Fruit fly (Drosophila melanogaster) whole organism, embryonic: Measurements from ENCODE around the gene Gorab.

Experiments used
- Abd-B ChIP-seq: fragments of 200-800 bp; sonication (Bioruptor generic); optimal IDR thresholded peaks from 2 replicates; lab custom pipeline; 2018; ENCODE audit warnings: missing biosample characterization, mild to moderate bottlenecking, missing genetic modification characterization, moderate library complexity
- Atf-2 ChIP-seq: fragments of 200-800 bp; sonication (Bioruptor generic); optimal IDR thresholded peaks from 2 replicates; lab custom pipeline; 2016; ENCODE audit warnings: missing biosample characterization, missing genetic modification characterization
- Awh ChIP-seq: fragments of 200-800 bp; sonication (Bioruptor generic); IDR thresholded peaks from 2 replicates; pipeline ENCODE4, ENCODE4 v1.3.6; 2022; ENCODE audit warnings: missing biosample characterization, missing genetic modification characterization
- CG13123 ChIP-seq: fragments of 200-800 bp; sonication (Bioruptor generic); optimal IDR thresholded peaks from 2 replicates; lab custom pipeline; 2016; ENCODE audit warnings: missing biosample characterization, missing genetic modification characterization
- CG13624 ChIP-seq: fragments of 200-800 bp; sonication (Bioruptor generic); optimal IDR thresholded peaks from 2 replicates; lab custom pipeline; 2016; ENCODE audit warnings: missing biosample characterization, missing genetic modification characterization
- CG14965 ChIP-seq: fragments of 200-800 bp; sonication (Bioruptor generic); optimal IDR thresholded peaks from 2 replicates; lab custom pipeline; 2016; ENCODE audit warnings: missing biosample characterization, missing genetic modification characterization, borderline replicate concordance
- CG15073 ChIP-seq: fragments of 200-800 bp; sonication (Bioruptor generic); optimal IDR thresholded peaks from 2 replicates; lab custom pipeline; 2016; ENCODE audit warnings: missing biosample characterization, missing genetic modification characterization
- CG2889 ChIP-seq: fragments of 200-800 bp; sonication (Bioruptor generic); IDR thresholded peaks from 3 replicates; pipeline ENCODE4 v1.3.6; 2022; ENCODE audit warnings: missing biosample characterization, missing genetic modification characterization
- CG32532 ChIP-seq: fragments of 200-800 bp; sonication (Bioruptor generic); IDR thresholded peaks from 2 replicates; pipeline ENCODE4 v1.3.6; 2022; ENCODE audit warnings: missing biosample characterization, missing genetic modification characterization
- CG43689 ChIP-seq: fragments of 200-800 bp; sonication (Bioruptor generic); IDR thresholded peaks from 2 replicates; pipeline ENCODE4 v1.3.6; 2022; ENCODE audit warnings: missing biosample characterization, missing genetic modification characterization
- CG6654 ChIP-seq: fragments of 200-800 bp; sonication (Bioruptor generic); optimal IDR thresholded peaks from 2 replicates; lab custom pipeline; 2017; ENCODE audit warnings: missing biosample characterization, mild to moderate bottlenecking, missing genetic modification characterization
- CG6854 ChIP-seq: fragments of 200-800 bp; sonication (Bioruptor generic); optimal IDR thresholded peaks from 3 replicates; lab custom pipeline; 2017; ENCODE audit warnings: missing biosample characterization, mild to moderate bottlenecking, missing genetic modification characterization
- CG9817 ChIP-seq: fragments of 200-800 bp; sonication (Bioruptor generic); optimal IDR thresholded peaks from 2 replicates; lab custom pipeline; 2018; ENCODE audit warnings: missing biosample characterization, mild to moderate bottlenecking, missing genetic modification characterization, moderate library complexity
- Dad ChIP-seq: fragments of 200-800 bp; sonication (Bioruptor generic); optimal IDR thresholded peaks from 3 replicates; lab custom pipeline; 2016; ENCODE audit warnings: missing biosample characterization, missing genetic modification characterization
- Ets97D ChIP-seq: fragments of 200-800 bp; sonication (Bioruptor generic); optimal IDR thresholded peaks from 3 replicates; lab custom pipeline; 2016; ENCODE audit warnings: missing biosample characterization, missing genetic modification characterization
- Fer2 ChIP-seq: fragments of 200-800 bp; sonication (Bioruptor generic); optimal IDR thresholded peaks from 2 replicates; lab custom pipeline; 2018; ENCODE audit warnings: missing biosample characterization, mild to moderate bottlenecking, missing genetic modification characterization, moderate library complexity
- HLH3B ChIP-seq: fragments of 200-800 bp; sonication (Bioruptor generic); IDR thresholded peaks from 2 replicates; pipeline ENCODE4 v1.3.6; 2022; ENCODE audit warnings: missing biosample characterization, missing genetic modification characterization
- MTF-1 ChIP-seq: fragments of 200-800 bp; sonication (Bioruptor generic); optimal IDR thresholded peaks from 2 replicates; lab custom pipeline; 2018; ENCODE audit warnings: missing biosample characterization, mild to moderate bottlenecking, missing genetic modification characterization, borderline replicate concordance
- Meics ChIP-seq: fragments of 200-800 bp; sonication (Bioruptor generic); optimal IDR thresholded peaks from 2 replicates; lab custom pipeline; 2017; ENCODE audit warnings: missing biosample characterization, mild to moderate bottlenecking, missing genetic modification characterization
- Sin3A ChIP-seq: fragments of >200 bp; optimal IDR thresholded peaks from 2 replicates; lab custom pipeline; 2018
- Sox102F ChIP-seq: fragments of 200-800 bp; sonication (Bioruptor generic); optimal IDR thresholded peaks from 2 replicates; lab custom pipeline; 2018; ENCODE audit warnings: missing biosample characterization, mild to moderate bottlenecking, missing genetic modification characterization, moderate library complexity
- Xrp1 ChIP-seq: fragments of 200-800 bp; sonication (Bioruptor generic); IDR thresholded peaks from 2 replicates; pipeline ENCODE4 v1.3.6; 2022; ENCODE audit warnings: missing biosample characterization, missing genetic modification characterization
- amos ChIP-seq: fragments of 200-800 bp; sonication (Bioruptor generic); IDR thresholded peaks from 2 replicates; pipeline ENCODE4 v1.3.6; 2022; ENCODE audit warnings: missing biosample characterization, missing genetic modification characterization; ENCODE audit not compliant: partially characterized antibody
- ato ChIP-seq: fragments of 200-800 bp; sonication (Bioruptor generic); IDR thresholded peaks from 2 replicates; pipeline ENCODE4 v1.3.6; 2022; ENCODE audit warnings: missing biosample characterization, missing genetic modification characterization; ENCODE audit not compliant: partially characterized antibody
- bowl ChIP-seq: fragments of 200-800 bp; sonication (Bioruptor generic); IDR thresholded peaks from 2 replicates; pipeline ENCODE4 v1.3.6; 2022; ENCODE audit warnings: missing biosample characterization, missing genetic modification characterization
- dysf ChIP-seq: fragments of 200-800 bp; sonication (Bioruptor generic); IDR thresholded peaks from 3 replicates; pipeline ENCODE4 v1.3.6; 2022; ENCODE audit warnings: missing biosample characterization, missing genetic modification characterization
- ems ChIP-seq: fragments of 200-800 bp; sonication (Bioruptor generic); optimal IDR thresholded peaks from 3 replicates; lab custom pipeline; 2016; ENCODE audit warnings: missing biosample characterization, missing genetic modification characterization
- exex ChIP-seq: fragments of 200-800 bp; sonication (Bioruptor generic); optimal IDR thresholded peaks from 4 replicates; lab custom pipeline; 2018; ENCODE audit warnings: missing biosample characterization, mild to moderate bottlenecking, missing genetic modification characterization, moderate library complexity
- fd3F ChIP-seq: fragments of 200-800 bp; sonication (Bioruptor generic); optimal IDR thresholded peaks from 2 replicates; lab custom pipeline; 2018; ENCODE audit warnings: missing biosample characterization, mild to moderate bottlenecking, missing genetic modification characterization, moderate library complexity
- gro ChIP-seq: fragments of 200-800 bp; sonication (Bioruptor generic); optimal IDR thresholded peaks from 2 replicates; lab custom pipeline; 2016; ENCODE audit warnings: missing biosample characterization, missing genetic modification characterization
- hbn ChIP-seq: fragments of 200-800 bp; sonication (Bioruptor generic); IDR thresholded peaks from 2 replicates; pipeline ENCODE4 v1.3.6; 2022; ENCODE audit warnings: missing biosample characterization, missing genetic modification characterization; ENCODE audit not compliant: partially characterized antibody
- her ChIP-seq: fragments of 200-800 bp; sonication (Bioruptor generic); optimal IDR thresholded peaks from 2 replicates; lab custom pipeline; 2016; ENCODE audit warnings: missing biosample characterization, missing genetic modification characterization
- insv ChIP-seq, 2 experiments: fragments of 200-800 bp; sonication (Bioruptor generic); optimal IDR thresholded peaks; 3 replicates each; lab custom pipeline; 2016 to 2018; ENCODE audit warnings: missing biosample characterization in 2 of 2, missing genetic modification characterization in 2 of 2
- kah ChIP-seq: fragments of 200-800 bp; sonication (Bioruptor generic); optimal IDR thresholded peaks from 2 replicates; lab custom pipeline; 2018; ENCODE audit warnings: missing biosample characterization, mild to moderate bottlenecking, missing genetic modification characterization
- lola ChIP-seq, 3 experiments: fragments of >200 bp in 2 of 3; fragments of 200-800 bp in 1 of 3; sonication (Bioruptor generic) in 1 of 3; optimal IDR thresholded peaks; 2 replicates each; lab custom pipeline; 2017 to 2019; ENCODE audit warnings: missing biosample characterization in 3 of 3, missing genetic modification characterization in 3 of 3, mild to moderate bottlenecking in 1 of 3, moderate library complexity in 1 of 3
- nmo ChIP-seq: fragments of 200-800 bp; sonication (Bioruptor generic); optimal IDR thresholded peaks from 2 replicates; lab custom pipeline; 2018; ENCODE audit warnings: missing biosample characterization, mild to moderate bottlenecking, missing genetic modification characterization, moderate library complexity
- onecut ChIP-seq: fragments of 200-800 bp; sonication (Bioruptor generic); IDR thresholded peaks from 2 replicates; pipeline ENCODE4 v1.3.6; 2022; ENCODE audit warnings: missing biosample characterization, missing genetic modification characterization
- pan ChIP-seq, 4 experiments: fragments of >200 bp in 3 of 4; fragments of 200-800 bp in 1 of 4; sonication (Bioruptor generic) in 1 of 4; optimal IDR thresholded peaks in 3 of 4; IDR thresholded peaks in 1 of 4; 2 replicates each; pipeline versions ENCODE4 v1.3.6 to Lab custom; 2017 to 2022; ENCODE audit warnings: missing biosample characterization in 2 of 4, missing genetic modification characterization in 2 of 4, mixed read lengths in 1 of 4
- pb ChIP-seq: fragments of 200-800 bp; sonication (Bioruptor generic); optimal IDR thresholded peaks from 3 replicates; lab custom pipeline; 2016; ENCODE audit warnings: missing biosample characterization, missing genetic modification characterization
- pum ChIP-seq: fragments of 200-800 bp; sonication (Bioruptor generic); optimal IDR thresholded peaks from 2 replicates; lab custom pipeline; 2016; ENCODE audit warnings: missing biosample characterization, missing genetic modification characterization
- repo ChIP-seq: fragments of 200-800 bp; sonication (Bioruptor generic); optimal IDR thresholded peaks from 2 replicates; lab custom pipeline; 2016; ENCODE audit warnings: missing biosample characterization, missing genetic modification characterization
- rib ChIP-seq: fragments of 200-800 bp; sonication (Bioruptor generic); IDR thresholded peaks from 2 replicates; pipeline ENCODE4 v1.3.6; 2022; ENCODE audit warnings: missing biosample characterization, missing genetic modification characterization
- salm ChIP-seq: fragments of 200-800 bp; sonication (Bioruptor generic); optimal IDR thresholded peaks from 2 replicates; lab custom pipeline; 2018; ENCODE audit warnings: missing biosample characterization, mild to moderate bottlenecking, missing genetic modification characterization
- scrt ChIP-seq: fragments of 200-800 bp; sonication (Bioruptor generic); optimal IDR thresholded peaks from 2 replicates; lab custom pipeline; 2018; ENCODE audit warnings: missing biosample characterization, mild to moderate bottlenecking, missing genetic modification characterization, moderate library complexity
- stwl ChIP-seq: fragments of 200-800 bp; sonication (Bioruptor generic); optimal IDR thresholded peaks from 3 replicates; lab custom pipeline; 2018; ENCODE audit warnings: missing biosample characterization, mild to moderate bottlenecking, missing genetic modification characterization, moderate library complexity
- twi ChIP-seq: fragments of 200-800 bp; optimal IDR thresholded peaks from 2 replicates; lab custom pipeline; 2019; ENCODE audit warnings: missing biosample characterization, mild to moderate bottlenecking, missing genetic modification characterization, moderate library complexity
- vfl ChIP-seq: fragments of 200-800 bp; sonication (Bioruptor generic); optimal IDR thresholded peaks from 2 replicates; lab custom pipeline; 2016; ENCODE audit warnings: missing biosample characterization, missing genetic modification characterization
- wor ChIP-seq: fragments of 200-800 bp; sonication (Bioruptor generic); IDR thresholded peaks from 2 replicates; pipeline ENCODE4 v1.3.6; 2022; ENCODE audit warnings: missing biosample characterization, missing genetic modification characterization
- zfh2 ChIP-seq: fragments of 200-800 bp; sonication (Bioruptor generic); optimal IDR thresholded peaks from 2 replicates; lab custom pipeline; 2016; ENCODE audit warnings: missing biosample characterization, missing genetic modification characterization

Gorab gene

dm6 chr3L:17425132-17425713 is 3.4 kb downstream of the Gorab start, which contains the start of the genes Sec3 and COX7B (continued):
- TF ChIP-seq kah (no peak), HLH3B (GFP tag; lab: Robert Waterston, UW) (peak; percentile 45; the same call in 1 of the 2 replicates), repo (GFP tag; lab: Kevin White, UChicago) (no peak), ato (no peak; the same call in 1 of the 2 replicates), scrt (GFP tag; lab: Kevin White, UChicago) (peak; percentile 63), CG6854 (GFP tag; lab: Kevin White, UChicago) (no peak), Meics (GFP tag; lab: Kevin White, UChicago) (peak; percentile 50), CG13624 (GFP tag; lab: Kevin White, UChicago) (peak; percentile 71), Atf-2 (GFP tag; lab: Kevin White, UChicago) (no peak), dysf (peak; percentile 52; the same call in 1 of the 3 replicates), zfh2 (peak; percentile 59), wor (GFP tag; lab: Robert Waterston, UW) (no peak), Abd-B (GFP tag; lab: Kevin White, UChicago) (peak; percentile 62), insv (GFP tag; optimal IDR thresholded peaks at IDR 0.05; lab: Kevin White, UChicago) (peak in 1 of 2 experiments; percentile 61), bowl (GFP tag; lab: Robert Waterston, UW) (no peak), pb (GFP tag; lab: Kevin White, UChicago) (no peak), CG13123 (GFP tag; lab: Kevin White, UChicago) (peak; percentile 46), Fer2 (peak; percentile 65), exex (tag; lab: Kevin White, UChicago) (peak; percentile 58), Sin3A (lab: Kevin White, UChicago) (peak; percentile 77), salm (tag; lab: Kevin White, UChicago) (peak; percentile 30), hbn (GFP tag; lab: Robert Waterston, UW) (peak; percentile 93), Awh (GFP tag; lab: Robert Waterston, UW) (no peak), pan (optimal IDR thresholded peaks at IDR 0.05; lab: Kevin White, UChicago) (no peak), pan (GFP tag; optimal IDR thresholded peaks at IDR 0.05 in 1 of 2, IDR thresholded peaks at IDR 0.05 in 1 of 2) (peak in 1 of 2 experiments; percentile 61), CG2889 (GFP tag; lab: Robert Waterston, UW) (no peak), gro (GFP tag; lab: Kevin White, UChicago) (peak; percentile 26), vfl (GFP tag; lab: Kevin White, UChicago) (peak; percentile 40), twi (tag; lab: Kevin White, UChicago) (peak; percentile 68), lola (GFP tag; optimal IDR thresholded peaks at IDR 0.05; lab: Kevin White, UChicago) (peak in 1 of 3 experiments; percentile 64), CG14965 (GFP tag; lab: Kevin White, UChicago) (no peak), CG32532 (peak; percentile 71), amos (GFP tag; lab: Robert Waterston, UW) (peak; percentile 87), fd3F (GFP tag; lab: Kevin White, UChicago) (peak; percentile 50), MTF-1 (GFP tag; lab: Kevin White, UChicago) (no peak), CG9817 (tag; lab: Kevin White, UChicago) (peak; percentile 81), onecut (GFP tag; lab: Robert Waterston, UW) (peak; percentile 11; the same call in 1 of the 2 replicates), stwl (tag; lab: Kevin White, UChicago) (peak; percentile 45), her (GFP tag; lab: Kevin White, UChicago) (peak; percentile 8), pum (peak; percentile 58), CG43689 (no peak), Xrp1 (GFP tag; lab: Robert Waterston, UW) (peak; percentile 80), CG6654 (GFP tag; lab: Kevin White, UChicago) (no peak), ems (GFP tag; lab: Kevin White, UChicago) (peak; percentile 61), CG15073 (no peak), rib (GFP tag; lab: Robert Waterston, UW) (0 out of 2 replicates have a peak, but pooled peaks have one; percentile 22), Ets97D (GFP tag; lab: Kevin White, UChicago) (peak; percentile 29), Dad (GFP tag; lab: Kevin White, UChicago) (peak; percentile 67), nmo (GFP tag; lab: Kevin White, UChicago) (peak; percentile 85), Sox102F (GFP tag; lab: Kevin White, UChicago) (peak; percentile 54)
